Worm (Caenorhabditis elegans): ENCODE results near the gene Y82E9BL.6.

Y82E9BL.6 gene

DNA sequence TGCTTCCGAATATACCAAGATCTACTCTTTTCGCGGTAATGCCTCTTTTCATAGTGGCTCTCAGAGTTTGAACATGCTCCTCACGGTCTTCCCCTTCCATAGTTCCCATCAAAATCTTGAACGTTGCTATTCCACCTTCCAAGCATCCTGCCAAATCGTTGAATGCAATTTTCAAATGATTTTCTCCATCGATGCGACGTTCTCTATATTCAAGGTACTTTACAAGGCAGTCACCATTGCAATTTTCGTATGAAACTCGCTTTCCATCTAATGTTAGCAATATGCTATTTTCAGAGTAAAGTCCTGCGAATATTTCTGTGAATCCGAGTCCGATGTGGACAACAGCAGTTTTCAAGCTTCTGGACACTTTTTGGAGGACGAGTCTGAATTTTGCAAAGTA is 31.3 kb downstream of the Y82E9BL.6 start:
- TF ChIP-seq ces-1 (GFP tag; optimal IDR thresholded peaks at IDR 0.05), result no peak
- TF ChIP-seq ceh-43 (GFP tag; optimal IDR thresholded peaks at IDR 0.05), result no peak
- no peak for TF ChIP-seq flh-1 (GFP tag; optimal IDR thresholded peaks at IDR 0.05)
- no peak for TF ChIP-seq nhr-76 (tag; optimal IDR thresholded peaks at IDR 0.05)
- TF ChIP-seq ceh-39 (tag; optimal IDR thresholded peaks at IDR 0.05), result no peak
- TF ChIP-seq mab-5 (tag; optimal IDR thresholded peaks at IDR 0.05), result no peak
- TF ChIP-seq mep-1 (tag; optimal IDR thresholded peaks at IDR 0.05), result no peak
- TF ChIP-seq lsy-2 (tag; optimal IDR thresholded peaks at IDR 0.05), result no peak
- no peak for TF ChIP-seq ztf-11 (tag; optimal IDR thresholded peaks at IDR 0.05)
- no peak for TF ChIP-seq lin-32 (GFP tag; optimal IDR thresholded peaks at IDR 0.05)
- TF ChIP-seq cnd-1 (tag; optimal IDR thresholded peaks at IDR 0.05), result no peak
- no peak for TF ChIP-seq tbx-8 (GFP tag; optimal IDR thresholded peaks at IDR 0.05)
- TF ChIP-seq pha-4 (tag; optimal IDR thresholded peaks at IDR 0.05), result no peak
- TF ChIP-seq nhr-12 (tag; optimal IDR thresholded peaks at IDR 0.05), result no peak
- TF ChIP-seq bed-3 (GFP tag; optimal IDR thresholded peaks at IDR 0.05), result no peak
- TF ChIP-seq nhr-237 (tag; optimal IDR thresholded peaks at IDR 0.05), result no peak
- TF ChIP-seq ham-2 (GFP tag; optimal IDR thresholded peaks at IDR 0.05), result no peak
- TF ChIP-seq mls-2 (tag; optimal IDR thresholded peaks at IDR 0.05), result no peak

DNA sequence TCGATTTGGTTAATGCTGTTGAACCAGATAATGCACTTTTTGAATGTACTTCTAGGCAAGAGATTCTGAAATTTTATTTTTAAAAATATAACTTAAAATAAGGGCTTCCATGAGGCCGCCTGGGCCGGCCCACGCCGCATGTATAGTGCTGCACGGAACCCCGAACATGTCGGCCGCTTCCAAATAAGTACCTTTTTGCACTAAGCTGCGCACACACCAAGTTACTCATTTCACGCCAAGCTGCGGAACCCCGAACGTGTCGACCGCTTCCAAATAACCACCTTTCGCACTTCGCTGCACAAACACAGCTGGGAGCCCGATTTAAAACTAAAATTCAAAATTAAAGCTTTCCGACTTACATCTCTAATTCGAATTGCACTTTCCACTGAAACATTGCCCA is 34.2 kb downstream of the Y82E9BL.6 start:
- no peak for TF ChIP-seq lin-32 (GFP tag; optimal IDR thresholded peaks at IDR 0.05)
- no peak for TF ChIP-seq zip-8 (tag; optimal IDR thresholded peaks at IDR 0.05)
- TF ChIP-seq unc-39 (tag; optimal IDR thresholded peaks at IDR 0.05), result no peak
- no peak for TF ChIP-seq cnd-1 (tag; optimal IDR thresholded peaks at IDR 0.05)
- no peak for TF ChIP-seq pha-4 (tag; optimal IDR thresholded peaks at IDR 0.05)
- TF ChIP-seq ceh-83 (GFP tag; optimal IDR thresholded peaks at IDR 0.05), result no peak
- TF ChIP-seq nhr-2 (tag; optimal IDR thresholded peaks at IDR 0.05), result no peak
- TF ChIP-seq nhr-28 (tag; optimal IDR thresholded peaks at IDR 0.05), result no peak
- TF ChIP-seq lsy-2 (tag; optimal IDR thresholded peaks at IDR 0.05), result no peak
- no peak for TF ChIP-seq unc-62 (GFP tag; optimal IDR thresholded peaks at IDR 0.05)
- no peak for TF ChIP-seq ham-2 (GFP tag; optimal IDR thresholded peaks at IDR 0.05)
- TF ChIP-seq nhr-12 (tag; optimal IDR thresholded peaks at IDR 0.05), result no peak
- TF ChIP-seq tbx-8 (GFP tag; optimal IDR thresholded peaks at IDR 0.05), result no peak
- TF ChIP-seq mab-5 (tag; optimal IDR thresholded peaks at IDR 0.05), result no peak
- TF ChIP-seq flh-1 (GFP tag; optimal IDR thresholded peaks at IDR 0.05), result no peak
- no peak for TF ChIP-seq unc-120 (tag; optimal IDR thresholded peaks at IDR 0.05; ENCODE audit: poor library complexity, severe bottlenecking)
- TF ChIP-seq ceh-39 (tag; optimal IDR thresholded peaks at IDR 0.05), result no peak

DNA sequence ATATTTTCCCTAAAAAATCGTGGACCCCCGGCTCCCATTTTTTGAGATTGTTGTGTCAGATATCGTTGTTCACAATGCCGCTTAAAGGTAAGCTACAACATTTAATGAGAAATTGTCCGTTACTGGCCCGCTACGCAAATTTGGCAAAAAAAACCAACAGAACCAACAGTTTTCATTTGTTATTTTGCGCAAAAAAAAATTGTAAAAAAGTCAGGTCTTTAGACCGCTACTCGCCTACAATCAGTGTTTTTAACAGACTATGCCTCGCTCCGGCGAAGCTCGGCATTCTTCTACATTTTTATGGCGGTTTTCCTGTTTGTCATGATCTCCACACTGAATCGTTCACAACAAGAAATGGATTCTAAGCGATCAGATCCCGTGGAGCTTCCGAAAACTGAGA is 36.7 kb downstream of the Y82E9BL.6 start, which contains the start of gene Y82E9BL.12:
Y82E9BL.12 (plus strand) TSS at position 301 of the 400 bp plus-strand sequence.
- TF ChIP-seq pha-4 (tag; optimal IDR thresholded peaks at IDR 0.05) (no peak), blmp-1 (tag; optimal IDR thresholded peaks at IDR 0.05) (no peak), ceh-83 (GFP tag; optimal IDR thresholded peaks at IDR 0.05) (no peak), nhr-76 (tag; optimal IDR thresholded peaks at IDR 0.05) (no peak), nhr-237 (tag; optimal IDR thresholded peaks at IDR 0.05) (no peak), tbx-8 (GFP tag; optimal IDR thresholded peaks at IDR 0.05) (no peak), lsy-2 (tag; optimal IDR thresholded peaks at IDR 0.05) (no peak)

DNA sequence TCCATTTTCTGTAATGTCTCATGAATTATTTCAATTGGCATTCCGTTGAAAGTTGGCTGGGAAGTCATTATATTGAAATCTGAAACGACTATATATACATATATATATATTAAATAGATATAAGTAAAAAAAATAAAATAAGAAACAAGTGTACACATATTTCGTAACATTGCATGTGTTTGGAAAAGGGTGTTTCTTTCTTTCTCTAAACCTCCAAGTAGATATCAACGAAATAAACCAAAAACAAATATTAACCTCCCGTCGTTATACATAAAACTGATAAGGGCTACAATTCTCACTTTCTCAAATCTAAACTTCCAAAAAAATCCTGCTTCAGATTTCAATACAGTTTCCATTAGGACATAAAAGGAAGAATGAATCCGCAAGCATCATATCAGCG is 37.4 kb downstream of the Y82E9BL.6 start, which contains the start of gene fbxa-79:
fbxa-79 (minus strand) TSS at position 86 of the 400 bp plus-strand sequence.
- TF ChIP-seq nhr-2 (tag; optimal IDR thresholded peaks at IDR 0.05), result no peak
- TF ChIP-seq ces-1 (GFP tag; optimal IDR thresholded peaks at IDR 0.05), result no peak
- no peak for TF ChIP-seq nhr-76 (tag; optimal IDR thresholded peaks at IDR 0.05)

DNA sequence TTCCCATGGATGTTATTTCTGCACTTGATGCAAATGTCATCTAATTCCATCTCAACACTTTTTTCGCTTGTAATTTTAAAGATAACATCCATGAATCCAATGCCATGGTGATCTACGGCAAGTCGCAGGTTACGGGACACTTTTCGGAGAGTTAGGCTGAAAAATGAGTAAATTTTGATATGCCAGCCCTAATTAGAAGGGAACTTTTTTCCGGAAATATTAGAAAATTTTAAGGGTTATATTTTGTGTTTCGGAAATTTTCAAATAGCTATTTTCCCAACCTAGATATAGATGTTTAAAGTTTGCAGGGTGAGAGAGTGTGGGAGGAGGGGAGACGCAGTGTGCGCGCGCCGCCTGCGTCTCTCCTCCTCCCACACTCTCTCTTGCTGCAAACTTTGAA is 38.3 kb downstream of the Y82E9BL.6 start:
- TF ChIP-seq tbx-8 (GFP tag; optimal IDR thresholded peaks at IDR 0.05) (no peak), nhr-76 (tag; optimal IDR thresholded peaks at IDR 0.05) (no peak), blmp-1 (tag; optimal IDR thresholded peaks at IDR 0.05) (no peak), mep-1 (tag; optimal IDR thresholded peaks at IDR 0.05) (no peak), ceh-83 (GFP tag; optimal IDR thresholded peaks at IDR 0.05) (no peak), unc-39 (tag; optimal IDR thresholded peaks at IDR 0.05) (no peak), hlh-1 (tag; optimal IDR thresholded peaks at IDR 0.05) (no peak), ham-2 (GFP tag; optimal IDR thresholded peaks at IDR 0.05) (no peak), drap-1 (GFP tag; optimal IDR thresholded peaks at IDR 0.05) (no peak), ces-1 (GFP tag; optimal IDR thresholded peaks at IDR 0.05) (no peak), cnd-1 (tag; optimal IDR thresholded peaks at IDR 0.05) (no peak)

DNA sequence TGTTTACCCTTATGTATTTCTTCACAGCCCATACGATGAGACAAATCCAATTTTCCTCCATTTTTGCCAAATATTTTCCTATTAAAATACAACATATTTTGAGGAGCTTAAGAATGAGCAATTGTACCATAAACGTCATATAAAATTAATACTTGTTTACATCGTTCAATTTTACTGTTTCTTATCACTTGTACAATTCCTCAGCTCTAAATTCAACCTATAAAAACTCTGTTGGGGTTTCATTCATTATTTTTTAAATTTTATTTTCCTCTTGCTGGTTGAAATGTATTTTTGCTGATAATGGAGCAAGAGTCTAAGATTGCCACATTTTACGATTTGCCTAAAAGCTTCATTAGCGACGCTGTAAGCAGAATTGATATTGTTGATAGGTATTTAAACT is 42.2 kb downstream of the Y82E9BL.6 start, which contains the start of gene fbxa-75:
fbxa-75 (plus strand) TSS at position 301 of the 400 bp plus-strand sequence.
- TF ChIP-seq mls-2 (tag; optimal IDR thresholded peaks at IDR 0.05) (no peak), elt-1 (tag; optimal IDR thresholded peaks at IDR 0.05; ENCODE audit: borderline replicate concordance, insufficient read depth) (no peak), ceh-83 (GFP tag; optimal IDR thresholded peaks at IDR 0.05) (no peak), nhr-237 (tag; optimal IDR thresholded peaks at IDR 0.05) (no peak), flh-1 (GFP tag; optimal IDR thresholded peaks at IDR 0.05) (no peak), blmp-1 (tag; optimal IDR thresholded peaks at IDR 0.05) (no peak), lsy-2 (tag; optimal IDR thresholded peaks at IDR 0.05) (no peak), sptf-1 (tag; optimal IDR thresholded peaks at IDR 0.05) (no peak), mab-5 (tag; optimal IDR thresholded peaks at IDR 0.05) (no peak), hlh-1 (tag; optimal IDR thresholded peaks at IDR 0.05) (no peak), nhr-2 (tag; optimal IDR thresholded peaks at IDR 0.05) (no peak), nhr-12 (tag; optimal IDR thresholded peaks at IDR 0.05) (no peak), pha-4 (tag; optimal IDR thresholded peaks at IDR 0.05) (no peak), bed-3 (GFP tag; optimal IDR thresholded peaks at IDR 0.05) (no peak), unc-120 (tag; optimal IDR thresholded peaks at IDR 0.05; ENCODE audit: poor library complexity, severe bottlenecking) (no peak), lin-13 (tag; optimal IDR thresholded peaks at IDR 0.05) (no peak), tbx-8 (GFP tag; optimal IDR thresholded peaks at IDR 0.05) (no peak), lin-32 (GFP tag; optimal IDR thresholded peaks at IDR 0.05) (no peak), ham-2 (GFP tag; optimal IDR thresholded peaks at IDR 0.05) (no peak)

Measured in whole organism, mixed stage, embryonic.